Fruit fly (Drosophila melanogaster) Kc167 (cell line): ENCODE results near the gene CG8765.

Source experiments
- Myc ChIP-seq: fragments of >200 bp; optimal IDR thresholded peaks from 2 replicates; lab custom pipeline; 2017; ENCODE audit warnings: missing external identifiers
- h ChIP-seq: fragments of >200 bp; optimal IDR thresholded peaks from 3 replicates; lab custom pipeline; 2018; ENCODE audit warnings: missing external identifiers

DNA sequence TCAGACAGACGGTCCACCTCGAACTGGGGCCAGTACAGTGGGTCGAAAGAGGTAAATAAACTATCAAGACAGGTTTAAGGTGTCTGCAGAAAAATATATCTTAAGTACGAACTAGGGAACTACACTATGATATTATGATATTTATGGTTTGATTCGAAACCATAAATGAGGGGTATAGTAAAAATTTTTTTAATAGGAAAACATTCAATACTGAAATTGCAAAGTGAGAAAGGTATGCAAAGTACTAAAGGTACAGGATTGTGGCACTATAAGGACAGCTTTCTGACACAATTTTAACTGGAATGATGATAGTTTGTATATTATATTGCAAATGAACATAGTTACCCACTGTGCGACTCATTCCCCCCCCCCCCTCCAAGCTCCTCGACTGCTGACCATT, 11.1 kb downstream of the CG8765 start:
- no peak for TF ChIP-seq Myc (lab: Kevin White, UChicago)
- TF ChIP-seq h (lab: Kevin White, UChicago) = no peak
